Fruit fly (Drosophila melanogaster) whole organism, prepupa: ENCODE measurements around the gene Ptip.

Experiments
- CG34406 ChIP-seq: fragments of 200-800 bp; sonication (Bioruptor generic); optimal IDR thresholded peaks from 3 replicates; lab custom pipeline; 2016; ENCODE audit warnings: missing biosample characterization, missing genetic modification characterization
- CG3919 ChIP-seq: fragments of 200-800 bp; sonication (Bioruptor generic); optimal IDR thresholded peaks from 3 replicates; lab custom pipeline; 2016; ENCODE audit warnings: missing biosample characterization, missing genetic modification characterization
- CG4318 ChIP-seq: fragments of 200-800 bp; sonication (Bioruptor generic); optimal IDR thresholded peaks from 3 replicates; lab custom pipeline; 2017; ENCODE audit warnings: missing biosample characterization, mild to moderate bottlenecking, missing genetic modification characterization
- Lpt ChIP-seq: fragments of 200-800 bp; sonication (Bioruptor generic); optimal IDR thresholded peaks from 3 replicates; lab custom pipeline; 2016; ENCODE audit warnings: missing biosample characterization, missing genetic modification characterization
- Sox102F ChIP-seq: fragments of 200-800 bp; sonication (Bioruptor generic); optimal IDR thresholded peaks from 2 replicates; lab custom pipeline; 2016; ENCODE audit warnings: missing biosample characterization, mild to moderate bottlenecking, missing genetic modification characterization
- net ChIP-seq: fragments of 200-800 bp; sonication (Bioruptor generic); optimal IDR thresholded peaks from 3 replicates; lab custom pipeline; 2016; ENCODE audit warnings: missing biosample characterization, missing genetic modification characterization
- spab ChIP-seq: fragments of 200-800 bp; sonication (Bioruptor generic); optimal IDR thresholded peaks from 2 replicates; lab custom pipeline; 2017; ENCODE audit warnings: missing biosample characterization, mild to moderate bottlenecking, missing genetic modification characterization, missing genetic modification reagents
- svp ChIP-seq: fragments of 200-800 bp; sonication (Bioruptor generic); peaks from one replicate; lab custom pipeline; 2016; ENCODE audit warnings: missing biosample characterization, missing genetic modification characterization

- TF ChIP-seq CG34406 (GFP tag; lab: Kevin White, UChicago) (no peak), Sox102F (no peak), svp (peak; percentile 30), net (GFP tag; lab: Kevin White, UChicago) (no peak), CG4318 (GFP tag; lab: Kevin White, UChicago) (peak; percentile 61), Lpt (GFP tag; lab: Kevin White, UChicago) (peak; percentile 9), CG3919 (no peak), spab (GFP tag; lab: Kevin White, UChicago) (no peak)
These were observed 34.5 kb upstream of the Ptip start for dm6 chr3L:14063241-14064064.
